Worm (Caenorhabditis elegans): ENCODE data around the gene unc-52.

Gene unc-52

DNA sequence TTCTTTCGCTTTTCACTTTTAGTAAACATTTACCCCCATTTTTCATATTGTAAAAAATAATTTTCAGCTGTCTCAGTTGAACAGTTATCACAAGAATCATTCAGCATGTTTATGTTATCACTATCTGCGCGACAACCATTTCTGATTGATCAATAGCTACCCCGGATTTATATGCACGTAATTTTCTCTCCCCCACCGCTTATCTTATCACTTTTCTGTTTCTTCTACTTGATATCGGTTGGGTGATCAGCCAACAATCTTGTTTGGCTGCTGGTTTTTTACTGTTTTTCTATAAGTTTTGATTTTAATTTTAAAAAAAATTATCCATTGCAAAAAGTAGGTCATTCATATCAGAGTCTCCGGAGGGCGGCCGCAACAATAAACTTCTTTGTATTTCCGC lies 86.5 kb downstream of the unc-52 start:
- TF ChIP-seq unc-62 (GFP tag; optimal IDR thresholded peaks at IDR 0.05): no peak
